ENCODE assay signal across 2 fruit fly cellular contexts in the genomic region with DNA sequence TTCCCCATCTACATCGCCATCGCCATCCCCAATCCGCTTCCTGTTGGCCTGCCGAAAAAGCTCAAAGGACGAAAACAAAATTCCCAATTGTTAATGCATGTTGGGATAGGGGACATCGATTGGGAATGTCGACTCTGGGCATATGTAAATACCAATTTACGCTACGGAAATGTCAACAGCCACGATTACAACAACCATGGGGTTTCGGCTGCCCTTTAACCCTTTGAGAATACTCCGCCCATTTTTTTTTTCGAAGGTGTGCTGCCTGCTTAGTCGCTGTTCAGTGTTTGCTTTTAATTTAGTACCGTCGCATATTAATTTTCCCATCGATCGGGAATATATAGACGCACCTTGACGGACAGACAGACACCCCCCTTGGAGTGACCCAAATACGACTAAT.
TF ChIP-seq lines count a peak whose summit lies in the region.

No protein-coding gene starts in this region.

- TF ChIP-seq CTCF in whole organism, embryonic (GFP tag; optimal IDR thresholded peaks at IDR 0.05; lab: Kevin White, UChicago) = no peak

TF ChIP-seq in whole organism, embryonic, 481 proteins besides CTCF, POLR2A, EP300 and RAD21:
- 0 out of 2 replicates have a peak, but pooled peaks have one; percentile 26 for TF ChIP-seq vvl (GFP tag; IDR thresholded peaks at IDR 0.05; lab: Robert Waterston, UW)
- peak; percentile 82 for TF ChIP-seq Kr (GFP tag; optimal IDR thresholded peaks at IDR 0.05; lab: Kevin White, UChicago)
- 0 out of 2 replicates have a peak, but pooled peaks have one; percentile 23 for TF ChIP-seq CG43689 (GFP tag; IDR thresholded peaks at IDR 0.05; lab: Robert Waterston, UW)
- TF ChIP-seq Awh (GFP tag; IDR thresholded peaks at IDR 0.05; lab: Robert Waterston, UW) = 0 out of 2 replicates have a peak, but pooled peaks have one; percentile 24
- TF ChIP-seq sqz (GFP tag; optimal IDR thresholded peaks at IDR 0.05; lab: Kevin White, UChicago) = peak; percentile 20
- TF ChIP-seq insv (GFP tag; optimal IDR thresholded peaks at IDR 0.05; lab: Kevin White, UChicago) = no peak
- TF ChIP-seq cwo (GFP tag; optimal IDR thresholded peaks at IDR 0.05; lab: Kevin White, UChicago) = no peak
- TF ChIP-seq CG4360 (GFP tag; IDR thresholded peaks at IDR 0.05; lab: Robert Waterston, UW) = peak; percentile 74
- TF ChIP-seq gsb-n (tag; optimal IDR thresholded peaks at IDR 0.05; lab: Kevin White, UChicago) = peak; percentile 52

TF ChIP-seq in whole organism, prepupa, 60 proteins besides CTCF, POLR2A, EP300 and RAD21:
- TF ChIP-seq fkh (GFP tag; optimal IDR thresholded peaks at IDR 0.05; lab: Kevin White, UChicago) (peak; percentile 6), Gug (GFP tag; IDR thresholded peaks at IDR 0.05; lab: Robert Waterston, UW) (no peak)
